Worm (Caenorhabditis elegans): ENCODE measurements around the gene sms-2.

- no peak for TF ChIP-seq ztf-29 (GFP tag; IDR thresholded peaks at IDR 0.05)
- no peak for TF ChIP-seq med-1 (GFP tag; optimal IDR thresholded peaks at IDR 0.05; ENCODE audit: insufficient read depth)
- TF ChIP-seq tab-1 (GFP tag; IDR thresholded peaks at IDR 0.05) = no peak
- no peak for TF ChIP-seq flt-1 (GFP tag; IDR thresholded peaks at IDR 0.05)
- TF ChIP-seq T22C8.4 (GFP tag; IDR thresholded peaks at IDR 0.05) = no peak
- no peak for TF ChIP-seq ztf-23 (GFP tag; IDR thresholded peaks at IDR 0.05)
- TF ChIP-seq cog-1 (tag; optimal IDR thresholded peaks at IDR 0.05) = no peak
- TF ChIP-seq klf-2 (GFP tag; conservative IDR thresholded peaks at IDR 0.05) = no peak
Observed at ce11 chrX:927632-928031, 21.1 kb downstream of the sms-2 start.

Data from whole organism, midembryonic.